Fruit fly (Drosophila melanogaster): ENCODE measurements around the gene CG34447.
A peak's percentile ranks its signal among the peaks of the same experiment; 100 is the strongest.

Gene CG34447

dm6 chr2L:2450723-2451379, 31.0 kb upstream of the CG34447 start (continued):
- 0 out of 3 replicates have a peak, but pooled peaks have one; percentile 12 for TF ChIP-seq zfh1 (GFP tag; IDR thresholded peaks at IDR 0.05)
- peak; percentile 9 for TF ChIP-seq CG12769 (tag; optimal IDR thresholded peaks at IDR 0.05)
- TF ChIP-seq amos (GFP tag; IDR thresholded peaks at IDR 0.05; ENCODE audit: partially characterized antibody): peak; percentile 47; the same call in 1 of the 2 replicates
- peak; percentile 91 for TF ChIP-seq cg (GFP tag; optimal IDR thresholded peaks at IDR 0.05)
- no peak for TF ChIP-seq ssp (GFP tag; IDR thresholded peaks at IDR 0.05)
- peak; percentile 16 for TF ChIP-seq shn (GFP tag; optimal IDR thresholded peaks at IDR 0.05)
- TF ChIP-seq CG15269 (tag; optimal IDR thresholded peaks at IDR 0.05): no peak
- TF ChIP-seq Opbp (GFP tag; IDR thresholded peaks at IDR 0.05; ENCODE audit: partially characterized antibody): peak; percentile 28; the same call in 1 of the 3 replicates
- TF ChIP-seq pros (GFP tag; optimal IDR thresholded peaks at IDR 0.05): peak; percentile 2
- TF ChIP-seq grn (GFP tag; optimal IDR thresholded peaks at IDR 0.05): peak; percentile 96
- peak; percentile 46; the same call in 2 of the 3 replicates for TF ChIP-seq CG34224 (GFP tag; IDR thresholded peaks at IDR 0.05; ENCODE audit: partially characterized antibody)
- no peak for TF ChIP-seq CG8290 (GFP tag; optimal IDR thresholded peaks at IDR 0.05)
- TF ChIP-seq CG8290 (tag; optimal IDR thresholded peaks at IDR 0.05): peak in 1 of 2 experiments; percentile 36
- TF ChIP-seq Adf1 (GFP tag; IDR thresholded peaks at IDR 0.05): peak; percentile 70
- peak; percentile 30; the same call in 1 of the 2 replicates for TF ChIP-seq CG32532 (GFP tag; IDR thresholded peaks at IDR 0.05)
- peak; percentile 41; the same call in 1 of the 2 replicates for TF ChIP-seq Drgx (GFP tag; IDR thresholded peaks at IDR 0.05)
- TF ChIP-seq BEAF-32 (GFP tag; optimal IDR thresholded peaks at IDR 0.05): peak; percentile 27
- peak; percentile 51; the same call in 1 of the 2 replicates for TF ChIP-seq Scr (GFP tag; IDR thresholded peaks at IDR 0.05; ENCODE audit: partially characterized antibody)
- TF ChIP-seq jing (GFP tag; optimal IDR thresholded peaks at IDR 0.05): peak; percentile 40
- TF ChIP-seq Nf-YA (GFP tag; IDR thresholded peaks at IDR 0.05): no peak
- no peak; the same call in 1 of the 2 replicates for TF ChIP-seq Bgb (GFP tag; IDR thresholded peaks at IDR 0.05; ENCODE audit: partially characterized antibody)
- TF ChIP-seq CG6813 (GFP tag; optimal IDR thresholded peaks at IDR 0.05): peak; percentile 5
- TF ChIP-seq CG11093 (GFP tag; IDR thresholded peaks at IDR 0.05): no peak
- TF ChIP-seq sd (tag; optimal IDR thresholded peaks at IDR 0.05): peak; percentile 56
- 0 out of 3 replicates have a peak, but pooled peaks have one; percentile 24 for TF ChIP-seq Doc3 (GFP tag; IDR thresholded peaks at IDR 0.05; ENCODE audit: partially characterized antibody)
- TF ChIP-seq CG7987 (GFP tag; optimal IDR thresholded peaks at IDR 0.05): peak; percentile 3

- peak; percentile 26 for TF ChIP-seq sqz (GFP tag; optimal IDR thresholded peaks at IDR 0.05)
- TF ChIP-seq CG11085 (GFP tag; IDR thresholded peaks at IDR 0.05): no peak
- no peak for TF ChIP-seq row (GFP tag; IDR thresholded peaks at IDR 0.05)
- peak; percentile 61 for TF ChIP-seq CG4360 (GFP tag; IDR thresholded peaks at IDR 0.05)
- TF ChIP-seq B-H2 (GFP tag; optimal IDR thresholded peaks at IDR 0.05): no peak
- no peak for TF ChIP-seq emc (GFP tag; optimal IDR thresholded peaks at IDR 0.05)
- no peak for TF ChIP-seq CG12299 (tag; optimal IDR thresholded peaks at IDR 0.05)
- peak; percentile 47 for TF ChIP-seq D (optimal IDR thresholded peaks at IDR 0.05)
- no peak for TF ChIP-seq D (GFP tag; optimal IDR thresholded peaks at IDR 0.05)
- TF ChIP-seq CG30020 (tag; optimal IDR thresholded peaks at IDR 0.05): no peak
- no peak for TF ChIP-seq CG42726 (GFP tag; IDR thresholded peaks at IDR 0.05; ENCODE audit: partially characterized antibody)
- no peak for TF ChIP-seq luna (GFP tag; optimal IDR thresholded peaks at IDR 0.05)
- peak; percentile 2 for TF ChIP-seq twi (tag; optimal IDR thresholded peaks at IDR 0.05)
- peak; percentile 71 for TF ChIP-seq cg (GFP tag; optimal IDR thresholded peaks at IDR 0.05)
- no peak for TF ChIP-seq CG6689 (GFP tag; IDR thresholded peaks at IDR 0.05)
- TF ChIP-seq z (GFP tag; IDR thresholded peaks at IDR 0.05): peak; percentile 80
- no peak for TF ChIP-seq vvl (GFP tag; IDR thresholded peaks at IDR 0.05)
- TF ChIP-seq CG4854 (GFP tag; optimal IDR thresholded peaks at IDR 0.05): no peak
- TF ChIP-seq kni (GFP tag; optimal IDR thresholded peaks at IDR 0.05): peak; percentile 33
- TF ChIP-seq Ets97D (GFP tag; optimal IDR thresholded peaks at IDR 0.05): no peak
- TF ChIP-seq tll (GFP tag; optimal IDR thresholded peaks at IDR 0.05): peak in 1 of 2 experiments; percentile 89
- TF ChIP-seq CG12744 (GFP tag; optimal IDR thresholded peaks at IDR 0.05): no peak
- TF ChIP-seq caup (GFP tag; optimal IDR thresholded peaks at IDR 0.05; ENCODE audit: severe bottlenecking): no peak
- TF ChIP-seq Nf-YC (tag; optimal IDR thresholded peaks at IDR 0.05): peak; percentile 70
Measured at dm6 chr2L:2449665-2450064, 29.9 kb upstream of the CG34447 start.

Data from whole organism, embryonic.